Fruit fly (Drosophila melanogaster) whole organism, embryonic: ENCODE data around the gene Mrm2.

Experiments
- Adf1 ChIP-seq: fragments of 200-800 bp; sonication (Bioruptor generic); IDR thresholded peaks from 2 replicates; pipeline ENCODE4 v1.3.6; 2022; ENCODE audit warnings: missing biosample characterization, missing genetic modification characterization
- Asciz ChIP-seq: fragments of 200-800 bp; sonication (Bioruptor generic); optimal IDR thresholded peaks from 2 replicates; lab custom pipeline; 2017; ENCODE audit warnings: missing biosample characterization, mild to moderate bottlenecking, missing genetic modification characterization, missing genetic modification reagents
- C15 ChIP-seq: fragments of 200-800 bp; sonication (Bioruptor generic); IDR thresholded peaks from 3 replicates; pipeline ENCODE4 v1.3.6; 2022; ENCODE audit warnings: missing biosample characterization, missing genetic modification characterization
- CG10147 ChIP-seq: fragments of 200-800 bp; sonication (Bioruptor generic); optimal IDR thresholded peaks from 2 replicates; lab custom pipeline; 2019; ENCODE audit warnings: missing biosample characterization, mild to moderate bottlenecking, missing genetic modification characterization, moderate library complexity
- CG10979 ChIP-seq: fragments of 200-800 bp; sonication (Bioruptor generic); optimal IDR thresholded peaks from 2 replicates; lab custom pipeline; 2018; ENCODE audit warnings: missing biosample characterization, mild to moderate bottlenecking, missing genetic modification characterization, moderate library complexity
- CG11456 ChIP-seq: fragments of 200-800 bp; sonication (Bioruptor generic); IDR thresholded peaks from 3 replicates; pipeline ENCODE4 v1.3.6; 2022; ENCODE audit warnings: missing biosample characterization, missing genetic modification characterization
- CG11723 ChIP-seq: fragments of 200-800 bp; sonication (Bioruptor generic); optimal IDR thresholded peaks from 2 replicates; lab custom pipeline; 2017; ENCODE audit warnings: missing biosample characterization, mild to moderate bottlenecking, missing genetic modification characterization
- CG12299 ChIP-seq: fragments of 200-800 bp; sonication (Bioruptor generic); optimal IDR thresholded peaks from 2 replicates; lab custom pipeline; 2018; ENCODE audit warnings: missing biosample characterization, mild to moderate bottlenecking, missing genetic modification characterization
- CG13424 ChIP-seq: fragments of 200-800 bp; sonication (Bioruptor generic); optimal IDR thresholded peaks from 2 replicates; lab custom pipeline; 2019; ENCODE audit warnings: missing biosample characterization, mild to moderate bottlenecking, missing genetic modification characterization, moderate library complexity
- CG13775 ChIP-seq: fragments of 200-800 bp; sonication (Bioruptor generic); optimal IDR thresholded peaks from 3 replicates; lab custom pipeline; 2017; ENCODE audit warnings: missing biosample characterization, mild to moderate bottlenecking, missing genetic modification characterization
- CG18011 ChIP-seq: fragments of 200-800 bp; sonication (Bioruptor generic); optimal IDR thresholded peaks from 2 replicates; lab custom pipeline; 2017; ENCODE audit warnings: missing biosample characterization, missing genetic modification characterization, mild to moderate bottlenecking, moderate library complexity, missing genotype
- CG2889 ChIP-seq: fragments of 200-800 bp; sonication (Bioruptor generic); IDR thresholded peaks from 3 replicates; pipeline ENCODE4 v1.3.6; 2022; ENCODE audit warnings: missing biosample characterization, missing genetic modification characterization
- CG3163 ChIP-seq: fragments of 200-800 bp; sonication (Bioruptor generic); optimal IDR thresholded peaks from 3 replicates; lab custom pipeline; 2016; ENCODE audit warnings: missing biosample characterization, missing genetic modification characterization
- CG3407 ChIP-seq: fragments of 200-800 bp; sonication (Bioruptor generic); optimal IDR thresholded peaks from 2 replicates; lab custom pipeline; 2018; ENCODE audit warnings: missing biosample characterization, mild to moderate bottlenecking, missing genetic modification characterization
- CG4404 ChIP-seq: fragments of 200-800 bp; sonication (Bioruptor generic); IDR thresholded peaks from 2 replicates; pipeline ENCODE4 v1.3.6; 2022; ENCODE audit warnings: missing biosample characterization, missing genetic modification characterization
- CG4730 ChIP-seq: fragments of 200-800 bp; sonication (Bioruptor generic); IDR thresholded peaks from 2 replicates; pipeline ENCODE4 v1.3.6; 2022; ENCODE audit warnings: missing biosample characterization, missing genetic modification characterization
- CG6654 ChIP-seq: fragments of 200-800 bp; sonication (Bioruptor generic); optimal IDR thresholded peaks from 2 replicates; lab custom pipeline; 2017; ENCODE audit warnings: missing biosample characterization, mild to moderate bottlenecking, missing genetic modification characterization
- D ChIP-seq, 2 experiments: fragments of 200-800 bp in 1 of 2; fragments of >200 bp in 1 of 2; sonication (Bioruptor generic) in 1 of 2; optimal IDR thresholded peaks; 2 replicates in 1 of 2; 3 replicates in 1 of 2; lab custom pipeline; 2017; ENCODE audit warnings: mild to moderate bottlenecking in 1 of 2, missing biosample characterization in 1 of 2, missing genetic modification characterization in 1 of 2, missing genetic modification reagents in 1 of 2
- Elba2 ChIP-seq: fragments of 200-800 bp; sonication (Bioruptor generic); optimal IDR thresholded peaks from 3 replicates; lab custom pipeline; 2016; ENCODE audit warnings: missing biosample characterization, missing genetic modification characterization
- HLHmδ ChIP-seq: fragments of 200-800 bp; sonication (Bioruptor generic); optimal IDR thresholded peaks from 2 replicates; lab custom pipeline; 2018; ENCODE audit warnings: missing biosample characterization, mild to moderate bottlenecking, missing genetic modification characterization, moderate library complexity
- NK7.1 ChIP-seq: fragments of 200-800 bp; sonication (Bioruptor generic); optimal IDR thresholded peaks from 3 replicates; lab custom pipeline; 2016; ENCODE audit warnings: missing biosample characterization, missing genetic modification characterization
- Ptx1 ChIP-seq: fragments of 200-800 bp; sonication (Bioruptor generic); IDR thresholded peaks from 2 replicates; pipeline ENCODE4 v1.3.6; 2022; ENCODE audit warnings: missing biosample characterization, missing genetic modification characterization
- Taf1 ChIP-seq: fragments of 200-800 bp; sonication (Bioruptor generic); IDR thresholded peaks from 2 replicates; pipeline ENCODE4 v1.3.6; 2022; ENCODE audit warnings: missing biosample characterization, missing genetic modification characterization
- Trl ChIP-seq, 3 experiments: fragments of >200 bp in 2 of 3; fragments of 200-800 bp in 1 of 3; sonication (Bioruptor generic) in 1 of 3; optimal IDR thresholded peaks; 2 replicates in 1 of 3; 3 replicates in 2 of 3; lab custom pipeline; 2016 to 2017; ENCODE audit warnings: missing biosample characterization in 1 of 3, missing genetic modification characterization in 1 of 3
- caup ChIP-seq: fragments of 200-800 bp; sonication (Bioruptor generic); optimal IDR thresholded peaks from 3 replicates; lab custom pipeline; 2017; ENCODE audit warnings: missing biosample characterization, mild to moderate bottlenecking, missing genetic modification characterization, moderate library complexity; ENCODE audit not compliant: severe bottlenecking
- croc ChIP-seq: fragments of 200-800 bp; sonication (Bioruptor generic); conservative IDR thresholded peaks from 3 replicates; pipeline ENCODE4 v1.3.6; 2022; ENCODE audit warnings: missing biosample characterization, missing genetic modification characterization
- crol ChIP-seq: fragments of 200-800 bp; sonication (Bioruptor generic); IDR thresholded peaks from 2 replicates; pipeline ENCODE4 v1.3.6; 2022; ENCODE audit warnings: missing biosample characterization, missing genetic modification characterization
- ewg ChIP-seq: fragments of 200-800 bp; sonication (Bioruptor generic); optimal IDR thresholded peaks from 3 replicates; lab custom pipeline; 2017; ENCODE audit warnings: mild to moderate bottlenecking, missing biosample characterization, missing genetic modification reagents, missing genetic modification characterization
- gsb-n ChIP-seq: fragments of 200-800 bp; sonication (Bioruptor generic); optimal IDR thresholded peaks from 3 replicates; lab custom pipeline; 2018; ENCODE audit warnings: missing biosample characterization, mild to moderate bottlenecking, missing genetic modification characterization
- hkb ChIP-seq, 2 experiments: fragments of 200-800 bp in 1 of 2; fragments of >200 bp in 1 of 2; sonication (Bioruptor generic) in 1 of 2; IDR thresholded peaks in 1 of 2; optimal IDR thresholded peaks in 1 of 2; 2 replicates each; pipeline versions ENCODE4 v1.3.6 to Lab custom; 2017 to 2022; ENCODE audit warnings: missing biosample characterization in 1 of 2, missing genetic modification characterization in 1 of 2
- insv ChIP-seq, 2 experiments: fragments of 200-800 bp; sonication (Bioruptor generic); optimal IDR thresholded peaks; 3 replicates each; lab custom pipeline; 2016 to 2018; ENCODE audit warnings: missing biosample characterization in 2 of 2, missing genetic modification characterization in 2 of 2
- jing ChIP-seq: fragments of 200-800 bp; sonication (Bioruptor generic); optimal IDR thresholded peaks from 2 replicates; lab custom pipeline; 2018; ENCODE audit warnings: missing biosample characterization, mild to moderate bottlenecking, missing genetic modification characterization
- org-1 ChIP-seq: fragments of 200-800 bp; sonication (Bioruptor generic); optimal IDR thresholded peaks from 2 replicates; lab custom pipeline; 2017; ENCODE audit warnings: missing biosample characterization, missing genetic modification characterization
- otp ChIP-seq: fragments of 200-800 bp; sonication (Bioruptor generic); IDR thresholded peaks from 3 replicates; pipeline ENCODE4, ENCODE4 v1.3.6; 2022; ENCODE audit warnings: missing biosample characterization, missing genetic modification characterization
- pfk ChIP-seq: fragments of 200-800 bp; sonication (Bioruptor generic); optimal IDR thresholded peaks from 2 replicates; lab custom pipeline; 2018; ENCODE audit warnings: missing biosample characterization, mild to moderate bottlenecking, missing genetic modification characterization, moderate library complexity
- run ChIP-seq: fragments of 200-800 bp; sonication (Bioruptor generic); optimal IDR thresholded peaks from 3 replicates; lab custom pipeline; 2018; ENCODE audit warnings: missing biosample characterization, mild to moderate bottlenecking, missing genetic modification characterization
- slou ChIP-seq: fragments of 200-800 bp; sonication (Bioruptor generic); optimal IDR thresholded peaks from 3 replicates; lab custom pipeline; 2016; ENCODE audit warnings: missing biosample characterization, missing genetic modification characterization
- tap ChIP-seq: fragments of 200-800 bp; optimal IDR thresholded peaks from 3 replicates; lab custom pipeline; 2019; ENCODE audit warnings: missing biosample characterization, mild to moderate bottlenecking, missing genetic modification characterization, moderate library complexity
- tgo ChIP-seq: fragments of 200-800 bp; sonication (Bioruptor generic); IDR thresholded peaks from 3 replicates; pipeline ENCODE4 v1.3.6; 2022; ENCODE audit warnings: missing biosample characterization, missing genetic modification characterization
- tin ChIP-seq: fragments of 200-800 bp; sonication (Bioruptor generic); optimal IDR thresholded peaks from 3 replicates; lab custom pipeline; 2016; ENCODE audit warnings: missing biosample characterization, missing genetic modification characterization
- ttk ChIP-seq: fragments of 200-800 bp; sonication (Bioruptor generic); IDR thresholded peaks from 2 replicates; pipeline ENCODE4 v2.1.2; 2022; ENCODE audit warnings: missing biosample characterization, missing genetic modification characterization
- tx ChIP-seq: fragments of 200-800 bp; sonication (Bioruptor generic); optimal IDR thresholded peaks from 2 replicates; lab custom pipeline; 2016; ENCODE audit warnings: missing biosample characterization, missing genetic modification characterization
- unc-4 ChIP-seq: fragments of 200-800 bp; sonication (Bioruptor generic); IDR thresholded peaks from 2 replicates; pipeline ENCODE4 v1.3.6; 2022; ENCODE audit warnings: missing biosample characterization, missing genetic modification characterization; ENCODE audit not compliant: partially characterized antibody
- unpg ChIP-seq: fragments of 200-800 bp; sonication (Bioruptor generic); optimal IDR thresholded peaks from 3 replicates; lab custom pipeline; 2018; ENCODE audit warnings: missing biosample characterization, mild to moderate bottlenecking, missing genetic modification characterization, moderate library complexity
- wek ChIP-seq: fragments of 200-800 bp; sonication (Bioruptor generic); optimal IDR thresholded peaks from 3 replicates; lab custom pipeline; 2018; ENCODE audit warnings: missing biosample characterization, mild to moderate bottlenecking, missing genetic modification characterization, moderate library complexity
- zen2 ChIP-seq: fragments of 200-800 bp; sonication (Bioruptor generic); IDR thresholded peaks from 3 replicates; pipeline ENCODE4 v1.3.6; 2022; ENCODE audit warnings: missing biosample characterization, missing genetic modification characterization; ENCODE audit not compliant: partially characterized antibody
- zfh2 ChIP-seq: fragments of 200-800 bp; sonication (Bioruptor generic); optimal IDR thresholded peaks from 2 replicates; lab custom pipeline; 2016; ENCODE audit warnings: missing biosample characterization, missing genetic modification characterization

Mrm2 gene

DNA sequence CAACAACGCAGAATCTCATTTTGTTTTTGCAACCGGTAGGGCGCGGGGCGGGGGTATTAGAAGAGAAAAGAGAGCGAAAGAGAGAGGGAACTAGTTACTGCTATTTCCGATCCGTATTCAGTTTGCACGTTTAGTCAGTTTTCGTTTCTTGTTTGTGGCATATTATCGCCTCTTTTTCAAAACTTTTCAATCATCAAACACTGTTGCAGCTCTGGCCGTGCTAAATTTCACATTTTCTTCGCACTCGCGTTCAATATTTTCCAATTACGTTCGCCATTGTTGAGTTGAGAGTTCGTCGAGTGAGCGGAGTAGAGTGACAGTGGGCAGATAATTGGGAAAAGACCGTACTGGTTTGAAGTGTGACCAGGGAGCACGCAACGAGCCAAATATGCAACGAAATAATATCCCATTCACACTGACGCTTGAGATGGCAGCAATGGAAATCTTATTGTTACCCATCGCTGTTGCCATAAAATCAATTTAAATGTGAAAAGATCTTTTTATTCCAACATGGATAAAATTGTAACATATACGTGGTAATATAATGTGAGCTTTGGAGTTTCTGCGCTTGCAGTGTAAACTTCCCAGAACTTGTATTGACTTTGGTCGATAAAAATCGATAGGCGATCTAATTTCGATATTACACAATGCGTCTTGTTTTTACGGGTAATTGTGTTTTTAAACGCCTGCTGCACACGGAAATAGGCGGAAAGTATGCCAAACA lies at the start of gene Mrm2, which contains the start of gene Ire1 (continued):
- peak; percentile 89 for TF ChIP-seq zfh2 (GFP tag; lab: Kevin White, UChicago)
- peak; percentile 78 for TF ChIP-seq tin (GFP tag; lab: Kevin White, UChicago)
- TF ChIP-seq CG4404 = peak; percentile 84
- TF ChIP-seq gsb-n (tag; lab: Kevin White, UChicago) = peak; percentile 78
- peak; percentile 8 for TF ChIP-seq CG6654 (GFP tag; lab: Kevin White, UChicago)
- peak; percentile 6 for TF ChIP-seq run
- peak; percentile 62 for TF ChIP-seq NK7.1
- no peak for TF ChIP-seq C15 (GFP tag; lab: Robert Waterston, UW)
- peak; percentile 75 for TF ChIP-seq CG3163 (GFP tag; lab: Kevin White, UChicago)
- peak; percentile 75; the same call in 2 of the 3 replicates for TF ChIP-seq CG2889
- peak; percentile 80 for TF ChIP-seq unpg
- peak in 1 of 2 experiments; percentile 68 for TF ChIP-seq insv (GFP tag; optimal IDR thresholded peaks at IDR 0.05; lab: Kevin White, UChicago)
- peak; percentile 54 for TF ChIP-seq HLHmδ
- peak; percentile 74 for TF ChIP-seq tgo (GFP tag; lab: Robert Waterston, UW)
- peak; percentile 92 for TF ChIP-seq crol
- TF ChIP-seq Ptx1 = peak; percentile 89
- TF ChIP-seq CG4730 (GFP tag; lab: Robert Waterston, UW) = peak; percentile 60
- peak; percentile 75 to 91 for TF ChIP-seq Trl (optimal IDR thresholded peaks at IDR 0.05; lab: Kevin White, UChicago)
- peak; percentile 86 for TF ChIP-seq Trl (GFP tag; optimal IDR thresholded peaks at IDR 0.05; lab: Kevin White, UChicago)
- TF ChIP-seq unc-4 (GFP tag; lab: Robert Waterston, UW) = peak; percentile 79
- peak; percentile 68 for TF ChIP-seq caup
- TF ChIP-seq tap (tag; lab: Kevin White, UChicago) = no peak
- TF ChIP-seq ewg (GFP tag; lab: Kevin White, UChicago) = peak; percentile 66
- peak; percentile 38 for TF ChIP-seq CG10147 (GFP tag; lab: Kevin White, UChicago)
- TF ChIP-seq hkb (optimal IDR thresholded peaks at IDR 0.05; lab: Kevin White, UChicago) = peak; percentile 91
- TF ChIP-seq hkb (GFP tag; IDR thresholded peaks at IDR 0.05; lab: Robert Waterston, UW) = no peak
- TF ChIP-seq Asciz (GFP tag; lab: Kevin White, UChicago) = no peak
- TF ChIP-seq Adf1 (GFP tag; lab: Robert Waterston, UW) = peak; percentile 38; the same call in 1 of the 2 replicates
- peak; percentile 89 for TF ChIP-seq CG11456
- no peak for TF ChIP-seq org-1
- peak; percentile 60 for TF ChIP-seq wek (GFP tag; lab: Kevin White, UChicago)
- TF ChIP-seq Elba2 (GFP tag; lab: Kevin White, UChicago) = peak; percentile 96
- 0 out of 3 replicates have a peak, but pooled peaks have one; percentile 36 for TF ChIP-seq otp (GFP tag; lab: Robert Waterston, UW)
- peak; percentile 1 for TF ChIP-seq pfk (GFP tag; lab: Kevin White, UChicago)
- TF ChIP-seq Taf1 = peak; percentile 43; the same call in 1 of the 2 replicates
- TF ChIP-seq tx (GFP tag; lab: Kevin White, UChicago) = peak; percentile 91
- peak; percentile 81 for TF ChIP-seq ttk (GFP tag; lab: Robert Waterston, UW)
- peak; percentile 84 for TF ChIP-seq CG13775 (GFP tag; lab: Kevin White, UChicago)
- peak; percentile 59 for TF ChIP-seq jing
- TF ChIP-seq CG11723 (GFP tag; lab: Kevin White, UChicago) = peak; percentile 47
- TF ChIP-seq CG12299 (tag; lab: Kevin White, UChicago) = peak; percentile 51
- no peak for TF ChIP-seq zen2 (GFP tag; lab: Robert Waterston, UW)
- no peak for TF ChIP-seq D (optimal IDR thresholded peaks at IDR 0.05; lab: Kevin White, UChicago)
- TF ChIP-seq D (GFP tag; optimal IDR thresholded peaks at IDR 0.05; lab: Kevin White, UChicago) = peak; percentile 53
- peak; percentile 67 for TF ChIP-seq CG3407 (GFP tag; lab: Kevin White, UChicago)
- peak; percentile 81 for TF ChIP-seq slou (GFP tag; lab: Kevin White, UChicago)
- TF ChIP-seq croc (GFP tag; lab: Robert Waterston, UW) = peak; percentile 72
- TF ChIP-seq CG10979 = peak; percentile 72
- peak; percentile 82 for TF ChIP-seq CG13424 (tag; lab: Kevin White, UChicago)
- TF ChIP-seq CG18011 = peak; percentile 44
